Fruit fly (Drosophila melanogaster): ENCODE data around the gene wkd.

The wkd gene

DNA sequence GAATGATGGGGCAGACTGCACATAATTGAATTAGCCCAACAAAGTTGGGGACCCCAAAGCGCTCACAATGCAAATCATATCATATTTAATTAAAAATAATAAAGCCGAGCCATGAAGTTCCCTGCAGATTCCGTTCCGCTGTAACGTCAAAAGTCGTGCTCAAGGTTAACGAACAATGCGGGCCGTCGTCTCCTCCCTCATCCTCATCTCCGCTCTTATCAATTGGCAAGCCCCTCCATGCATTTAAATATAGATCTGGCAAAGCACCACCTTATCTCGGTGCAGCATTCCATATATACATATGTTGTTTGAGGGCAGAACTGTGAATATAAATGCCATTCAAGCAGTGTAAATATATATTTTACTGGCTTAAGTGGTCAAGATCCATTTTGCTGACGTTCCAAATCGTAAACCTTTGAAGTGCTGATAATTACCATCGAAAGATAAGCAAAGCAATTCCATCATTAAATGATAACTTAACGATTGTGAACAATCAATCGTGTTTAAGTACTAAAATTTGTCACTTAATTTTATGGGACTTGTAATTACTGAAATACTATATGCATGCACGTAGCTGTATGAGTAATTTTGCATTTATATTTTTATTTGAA lies 16.5 kb upstream of the wkd start (continued):
- TF ChIP-seq sima (GFP tag; optimal IDR thresholded peaks at IDR 0.05) (no peak), sug (tag; optimal IDR thresholded peaks at IDR 0.05) (peak; percentile 1), slou (GFP tag; optimal IDR thresholded peaks at IDR 0.05) (no peak), CG7786 (GFP tag; optimal IDR thresholded peaks at IDR 0.05) (no peak), CG3726 (GFP tag; IDR thresholded peaks at IDR 0.05) (no peak), CG7556 (GFP tag; optimal IDR thresholded peaks at IDR 0.05) (no peak), nau (GFP tag; optimal IDR thresholded peaks at IDR 0.05) (no peak), fu2 (GFP tag; optimal IDR thresholded peaks at IDR 0.05) (no peak), mam (GFP tag; optimal IDR thresholded peaks at IDR 0.05) (no peak), pan (optimal IDR thresholded peaks at IDR 0.05) (no peak), pan (GFP tag; optimal IDR thresholded peaks at IDR 0.05 in 1 of 2, IDR thresholded peaks at IDR 0.05 in 1 of 2) (no peak), CG42726 (GFP tag; IDR thresholded peaks at IDR 0.05; ENCODE audit: partially characterized antibody) (no peak), MESR4 (GFP tag; optimal IDR thresholded peaks at IDR 0.05) (no peak)

DNA sequence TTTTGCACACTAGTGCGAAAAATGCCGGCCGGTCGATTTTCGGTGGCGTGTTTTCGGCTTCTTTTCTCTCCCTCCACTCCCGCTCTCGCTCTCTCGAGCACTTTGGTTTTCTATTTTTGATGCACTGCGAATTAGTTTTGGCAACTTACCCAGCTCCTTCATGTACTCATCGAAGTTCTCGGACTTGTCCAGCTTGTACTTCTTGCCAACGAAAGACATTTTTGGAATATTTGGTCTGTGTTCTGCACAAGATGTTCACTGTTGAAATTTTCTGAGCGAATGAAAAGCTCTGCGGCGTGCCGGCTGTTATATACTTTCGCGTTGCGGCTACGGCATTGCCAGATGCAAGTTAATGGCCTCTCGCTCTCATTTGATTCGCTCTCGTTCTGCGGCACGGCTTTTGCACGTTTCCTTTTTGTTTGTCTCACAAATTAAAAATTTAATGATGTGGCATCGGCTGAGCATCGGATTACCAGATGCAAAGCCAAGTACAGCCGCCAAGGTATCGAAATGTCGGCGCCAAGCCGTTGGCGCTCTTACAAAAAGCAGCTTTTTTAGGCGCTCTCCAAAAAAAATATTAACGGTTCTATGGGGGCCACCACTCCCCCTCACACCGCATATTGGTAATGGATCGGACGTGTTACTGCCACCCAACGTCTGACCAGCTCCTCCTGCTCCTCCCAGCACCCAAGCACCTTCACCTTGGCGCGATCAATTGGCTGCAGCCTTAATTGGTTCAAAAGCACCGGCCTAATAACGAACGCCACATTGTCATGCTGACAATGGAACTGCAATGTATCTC lies 14.4 kb upstream of the wkd start, which contains the start of the genes fabp and sea:
TSS of gene fabp (minus strand) at position 286 of the 802 bp plus-strand sequence.
TSS of gene sea (minus strand) at position 286 of the 802 bp plus-strand sequence.
- TF ChIP-seq Antp (GFP tag; optimal IDR thresholded peaks at IDR 0.05), result no peak
- no peak for TF ChIP-seq btn (GFP tag; optimal IDR thresholded peaks at IDR 0.05)
- no peak for TF ChIP-seq CG4707 (GFP tag; optimal IDR thresholded peaks at IDR 0.05)
- peak; percentile 41 for TF ChIP-seq bbx (GFP tag; IDR thresholded peaks at IDR 0.05; ENCODE audit: partially characterized antibody)
- TF ChIP-seq CG17385 (GFP tag; optimal IDR thresholded peaks at IDR 0.05), result peak; percentile 21
- TF ChIP-seq her (GFP tag; optimal IDR thresholded peaks at IDR 0.05), result no peak
- no peak for TF ChIP-seq B-H2 (GFP tag; optimal IDR thresholded peaks at IDR 0.05)
- TF ChIP-seq Nf-YC (tag; optimal IDR thresholded peaks at IDR 0.05), result peak; percentile 28
- peak; percentile 68 for TF ChIP-seq rib (GFP tag; IDR thresholded peaks at IDR 0.05)
- TF ChIP-seq abd-A (tag; optimal IDR thresholded peaks at IDR 0.05), result peak; percentile 59
- TF ChIP-seq CG31224 (GFP tag; IDR thresholded peaks at IDR 0.05), result no peak
- peak; percentile 46 for TF ChIP-seq CG13287 (GFP tag; IDR thresholded peaks at IDR 0.05; ENCODE audit: partially characterized antibody)
- peak; percentile 36 for TF ChIP-seq lbe (GFP tag; optimal IDR thresholded peaks at IDR 0.05)
- no peak for TF ChIP-seq Oaz (GFP tag; IDR thresholded peaks at IDR 0.05)
- TF ChIP-seq Camta (GFP tag; optimal IDR thresholded peaks at IDR 0.05), result no peak
- TF ChIP-seq CG34224 (GFP tag; IDR thresholded peaks at IDR 0.05; ENCODE audit: partially characterized antibody), result peak; percentile 22; the same call in 1 of the 3 replicates
- 0 out of 2 replicates have a peak, but pooled peaks have one; percentile 25 for TF ChIP-seq sim (GFP tag; IDR thresholded peaks at IDR 0.05)
- no peak for TF ChIP-seq Dref (GFP tag; IDR thresholded peaks at IDR 0.05)
- TF ChIP-seq ERR (GFP tag; optimal IDR thresholded peaks at IDR 0.05), result no peak
- TF ChIP-seq Deaf1 (tag; optimal IDR thresholded peaks at IDR 0.05), result peak; percentile 48
- no peak for TF ChIP-seq Six4 (GFP tag; optimal IDR thresholded peaks at IDR 0.05)
- no peak for TF ChIP-seq wor (GFP tag; IDR thresholded peaks at IDR 0.05)
- no peak for TF ChIP-seq gcm2 (GFP tag; optimal IDR thresholded peaks at IDR 0.05)
- no peak for TF ChIP-seq CG12104 (GFP tag; optimal IDR thresholded peaks at IDR 0.05)
- TF ChIP-seq lab (GFP tag; optimal IDR thresholded peaks at IDR 0.05), result peak; percentile 28
- no peak for TF ChIP-seq CG12769 (tag; optimal IDR thresholded peaks at IDR 0.05)
- no peak for TF ChIP-seq CG10462 (GFP tag; optimal IDR thresholded peaks at IDR 0.05)
- no peak for TF ChIP-seq CG7357 (GFP tag; IDR thresholded peaks at IDR 0.05)
- no peak for TF ChIP-seq maf-S (GFP tag; optimal IDR thresholded peaks at IDR 0.05)
- no peak for TF ChIP-seq ssp (GFP tag; IDR thresholded peaks at IDR 0.05)
- TF ChIP-seq CG13894 (tag; optimal IDR thresholded peaks at IDR 0.05), result no peak
- TF ChIP-seq CG6791 (GFP tag; IDR thresholded peaks at IDR 0.05; ENCODE audit: partially characterized antibody), result 0 out of 3 replicates have a peak, but pooled peaks have one; percentile 23
- peak in 1 of 2 experiments; percentile 19 for TF ChIP-seq Eip74EF (GFP tag; optimal IDR thresholded peaks at IDR 0.05)
- no peak for TF ChIP-seq CG15479 (GFP tag; optimal IDR thresholded peaks at IDR 0.05)
- no peak for TF ChIP-seq CG5180 (GFP tag; optimal IDR thresholded peaks at IDR 0.05)

Data from whole organism, embryonic.